Worm (Caenorhabditis elegans) whole organism, L4/young adult: ENCODE results near the gene bus-17.

ENCODE experiments used
- W03F9.2 ChIP-seq: fragments of 150-350 bp; optimal IDR thresholded peaks from 2 replicates; lab custom pipeline; 2014; ENCODE audit warnings: missing biosample characterization, missing genetic modification characterization
- dao-5 ChIP-seq: sonication (generic microtip); optimal IDR thresholded peaks from 2 replicates; lab custom pipeline; 2016; ENCODE audit warnings: missing genotype, missing genetic modification characterization, moderate library complexity, missing compliant biosample characterization
- him-1 ChIP-seq: sonication (generic microtip); optimal IDR thresholded peaks from 2 replicates; lab custom pipeline; 2016; ENCODE audit warnings: missing genotype, missing genetic modification reagents, missing genetic modification characterization, missing compliant biosample characterization

Gene bus-17

DNA sequence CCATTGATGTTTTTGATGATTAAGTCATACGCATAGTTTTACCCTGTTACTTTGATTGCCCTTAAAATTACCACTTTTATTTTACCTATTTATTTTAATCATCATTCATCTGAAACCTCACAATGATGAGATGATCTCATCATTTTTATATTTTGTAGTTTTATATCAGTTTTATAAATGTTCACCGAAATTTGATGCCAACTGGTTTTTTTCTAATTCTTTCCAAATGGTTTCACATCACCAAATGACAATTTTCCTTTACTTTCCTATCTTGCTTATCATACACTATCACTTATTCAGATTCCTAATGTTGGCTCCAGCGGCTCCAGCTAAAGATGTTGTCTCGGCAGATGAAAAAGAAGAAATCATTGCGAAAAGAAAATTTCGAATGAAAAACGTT lies 34.5 kb downstream of the bus-17 start, which contains the start of gene lin-15A:
Gene lin-15A (plus strand): TSS at position 301 of the 400 bp plus-strand sequence.
- TF ChIP-seq dao-5 (tag; lab: Kevin White, UChicago): no peak
- no peak for TF ChIP-seq him-1
- no peak for TF ChIP-seq W03F9.2

DNA sequence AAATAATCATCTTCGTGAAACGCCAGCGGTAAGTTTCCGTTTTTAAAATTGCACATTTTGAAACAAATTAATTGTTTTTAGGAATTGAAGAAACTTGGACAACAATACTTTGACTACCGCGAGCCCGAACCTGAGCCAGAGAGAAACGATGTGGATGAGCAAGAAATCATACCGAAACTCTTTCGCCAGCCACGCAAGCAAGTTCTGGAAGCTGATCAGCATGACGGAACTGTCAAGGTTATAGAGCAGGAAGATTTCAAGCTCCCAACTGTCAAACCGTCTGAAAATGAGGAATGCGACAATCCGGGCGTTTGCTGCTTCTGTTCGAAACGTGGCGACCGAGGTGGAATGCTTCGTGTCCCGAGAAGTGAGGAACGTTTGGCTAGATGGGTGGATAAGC lies 35.8 kb downstream of the bus-17 start:
- TF ChIP-seq W03F9.2: no peak

DNA sequence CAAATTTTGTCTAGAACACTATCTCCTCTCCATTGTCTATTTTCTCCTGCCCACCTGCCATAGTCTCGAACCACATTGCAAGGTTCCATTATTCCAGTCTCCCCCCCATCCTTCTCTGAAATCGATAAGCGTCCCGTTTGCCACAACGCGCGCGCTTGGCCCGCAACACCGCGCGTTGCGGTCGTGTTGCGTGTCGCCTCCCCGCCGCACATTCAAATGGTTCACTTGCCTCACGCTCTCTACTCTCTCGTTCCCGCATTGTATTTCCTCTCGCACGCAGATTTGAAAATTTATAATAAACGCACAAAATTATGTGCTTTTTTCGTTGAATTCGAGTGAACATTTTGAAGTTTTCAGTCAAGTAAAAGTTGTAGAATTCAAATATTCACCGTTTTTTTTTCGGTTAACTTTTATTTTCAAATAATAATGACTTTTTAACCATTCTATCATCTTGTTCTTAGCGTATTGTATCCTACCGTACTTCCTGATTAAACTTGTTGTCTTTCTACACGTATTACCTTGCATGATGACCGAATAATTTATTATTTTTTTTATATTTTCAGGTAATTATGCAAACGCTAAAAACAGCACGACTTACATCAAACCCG lies 40.5 kb downstream of the bus-17 start, which contains the start of gene lin-15B:
Gene lin-15B (plus strand): TSS at position 558 of the 608 bp plus-strand sequence.
- TF ChIP-seq dao-5 (tag; lab: Kevin White, UChicago) (no peak), him-1 (no peak), W03F9.2 (no peak)

DNA sequence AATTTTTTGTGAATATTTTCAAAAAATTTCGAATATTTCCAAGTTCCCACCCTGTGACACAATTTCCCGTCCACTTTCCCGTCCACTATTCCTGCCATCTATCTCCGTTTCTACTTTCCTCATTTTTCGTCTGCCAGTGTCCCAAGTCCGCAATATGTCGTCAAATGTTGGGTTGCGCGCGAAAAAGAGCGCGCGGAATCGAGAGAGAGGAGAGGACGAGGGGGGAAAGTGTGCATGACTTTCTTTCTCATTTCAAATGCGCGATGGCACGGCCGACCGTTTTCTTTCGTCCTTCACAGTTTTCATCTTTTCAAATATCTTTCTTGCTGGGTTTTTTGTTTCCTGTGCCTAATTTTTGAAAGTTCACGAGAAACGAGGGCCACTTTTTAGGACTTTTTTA lies 41.2 kb downstream of the bus-17 start:
- TF ChIP-seq dao-5 (tag; lab: Kevin White, UChicago): no peak
- TF ChIP-seq him-1: no peak
- no peak for TF ChIP-seq W03F9.2

DNA sequence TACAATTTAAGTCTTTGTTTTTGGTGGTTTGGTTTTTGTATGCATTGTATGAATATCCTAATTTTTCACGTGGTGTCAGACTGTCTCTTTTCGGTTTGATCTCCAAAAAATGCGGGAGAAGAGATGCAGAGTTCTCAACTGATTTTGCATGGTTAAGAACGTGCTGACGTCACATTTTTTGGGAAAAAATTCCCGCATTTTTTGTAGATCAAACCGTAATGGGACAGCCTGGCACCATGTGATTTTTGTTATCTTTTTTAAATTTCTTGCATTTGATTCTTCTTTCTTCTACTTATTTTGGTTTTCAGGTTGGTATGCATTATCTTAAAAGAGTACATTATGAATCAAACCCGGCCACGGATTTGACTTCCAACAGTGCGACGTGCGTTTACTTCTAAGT lies 44.8 kb downstream of the bus-17 start, which contains the start of gene ZK662.5:
Gene ZK662.5 (plus strand): TSS at position 301 of the 400 bp plus-strand sequence.
- TF ChIP-seq dao-5 (tag; lab: Kevin White, UChicago): no peak
- TF ChIP-seq W03F9.2: no peak
- no peak for TF ChIP-seq him-1

DNA sequence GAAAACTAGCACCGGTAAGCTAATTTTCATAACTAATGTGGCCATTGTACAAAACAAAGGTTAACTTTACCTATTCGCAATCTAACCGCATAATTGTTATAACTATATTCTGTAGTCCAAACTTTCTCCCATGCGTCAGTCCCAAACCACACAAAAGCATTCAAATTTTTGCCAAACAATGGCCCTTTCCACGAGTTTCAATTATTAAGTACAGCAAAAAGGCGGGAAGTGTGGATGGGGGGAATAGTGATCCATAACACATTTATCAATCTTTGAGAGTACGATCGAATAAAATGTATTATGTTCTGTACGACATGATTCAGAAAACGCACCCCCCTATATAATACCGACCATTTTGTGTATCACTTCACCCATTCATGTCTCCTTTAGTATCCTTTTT lies 47.8 kb downstream of the bus-17 start, which contains the start of gene ZK662.6:
Gene ZK662.6 (plus strand): TSS at position 301 of the 400 bp plus-strand sequence.
- TF ChIP-seq W03F9.2: no peak
- TF ChIP-seq him-1: no peak
- no peak for TF ChIP-seq dao-5 (tag; lab: Kevin White, UChicago)

DNA sequence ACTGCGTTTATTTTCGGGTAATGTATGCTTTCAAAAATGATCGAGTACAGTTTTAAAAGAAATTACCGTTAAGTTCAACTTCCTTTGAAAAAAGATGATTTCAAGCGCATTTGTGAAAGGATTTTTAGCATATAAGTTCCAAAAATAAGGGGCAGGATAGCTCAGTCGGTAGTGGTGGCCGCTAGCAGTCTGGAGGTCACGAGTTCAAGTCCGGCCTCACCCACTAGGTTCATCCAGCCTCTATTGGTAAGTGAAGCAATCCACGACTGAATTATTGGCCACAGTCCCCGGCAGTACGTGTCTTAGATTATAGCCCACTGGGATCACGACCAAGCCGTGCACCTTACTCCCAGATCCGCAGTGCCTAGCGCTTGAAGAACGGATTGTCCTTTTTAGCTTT lies 49.2 kb downstream of the bus-17 start:
- TF ChIP-seq dao-5 (tag; lab: Kevin White, UChicago) (no peak), W03F9.2 (no peak), him-1 (no peak)

DNA sequence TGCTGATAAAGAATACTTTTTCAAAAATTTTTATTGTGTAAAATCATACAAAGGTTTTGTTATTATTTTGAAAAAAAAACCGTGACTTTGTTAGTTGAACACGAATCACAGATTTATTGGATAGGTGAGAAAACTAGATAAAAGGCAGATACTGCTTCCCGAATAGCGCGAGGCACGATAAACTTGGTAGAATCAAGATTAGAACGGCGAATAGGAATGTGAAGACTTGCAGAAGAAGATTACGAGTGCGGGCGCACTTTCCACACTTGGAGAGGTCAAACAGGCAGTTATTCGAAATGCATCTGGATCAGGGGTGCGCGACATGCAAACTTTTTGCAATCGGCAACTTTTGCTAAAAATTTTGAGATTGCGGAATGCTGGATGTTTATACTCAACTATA lies 53.0 kb downstream of the bus-17 start:
- TF ChIP-seq W03F9.2: no peak
- no peak for TF ChIP-seq dao-5 (tag; lab: Kevin White, UChicago)
- TF ChIP-seq him-1: no peak

DNA sequence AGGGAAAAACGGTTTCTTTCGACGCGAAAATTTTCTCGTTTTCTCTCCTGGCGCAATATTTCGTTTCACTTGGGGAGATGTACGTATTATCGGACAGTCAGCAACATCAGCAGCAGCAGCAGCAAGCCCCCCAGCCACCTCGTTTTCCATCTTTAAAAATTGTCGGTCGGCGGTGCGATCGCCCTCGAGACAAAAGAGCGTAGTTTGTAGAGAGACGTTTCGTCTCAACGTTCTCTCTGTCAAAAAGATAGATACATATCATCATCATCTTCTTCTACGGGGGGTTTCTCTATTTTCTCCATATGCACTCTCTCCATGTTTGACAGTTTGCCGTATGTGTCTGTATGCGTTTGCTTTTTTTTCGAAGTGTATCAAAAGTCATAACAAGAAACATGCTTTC lies 56.6 kb downstream of the bus-17 start:
- TF ChIP-seq dao-5 (tag; lab: Kevin White, UChicago) (no peak), him-1 (no peak), W03F9.2 (no peak)

DNA sequence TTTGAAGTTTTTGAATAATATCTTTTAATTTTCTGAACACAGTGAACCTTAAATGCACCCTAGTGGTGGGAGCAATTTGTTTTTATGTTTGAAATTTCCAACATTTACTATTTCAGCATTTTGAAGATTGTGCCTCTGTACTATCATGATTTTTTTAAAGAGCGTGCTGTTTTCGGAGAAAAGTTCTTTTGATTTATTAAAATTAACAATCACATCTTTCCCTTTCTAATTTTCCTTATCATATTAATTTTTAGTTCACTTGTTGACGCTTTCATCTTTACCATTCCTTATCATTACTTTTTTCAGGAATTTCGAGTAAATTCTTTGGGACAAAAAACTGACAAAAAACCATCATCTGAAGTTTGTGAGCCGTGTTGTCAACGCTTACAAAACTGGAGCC lies 58.2 kb downstream of the bus-17 start, which contains the start of gene nhr-48:
Gene nhr-48 (plus strand): TSS at position 301 of the 400 bp plus-strand sequence.
- TF ChIP-seq dao-5 (tag; lab: Kevin White, UChicago): no peak
- no peak for TF ChIP-seq W03F9.2
- no peak for TF ChIP-seq him-1
